Worm (Caenorhabditis elegans): ENCODE data around the gene K07E3.9.

- TF ChIP-seq ztf-23 (GFP tag; IDR thresholded peaks at IDR 0.05) (no peak), ztf-29 (GFP tag; IDR thresholded peaks at IDR 0.05) (no peak), ref-1 (GFP tag; conservative IDR thresholded peaks at IDR 0.05) (no peak), klf-2 (GFP tag; conservative IDR thresholded peaks at IDR 0.05) (no peak), flt-1 (GFP tag; IDR thresholded peaks at IDR 0.05) (no peak; the same call in 1 of the 2 replicates), T22C8.4 (GFP tag; IDR thresholded peaks at IDR 0.05) (no peak), tab-1 (GFP tag; IDR thresholded peaks at IDR 0.05) (no peak), med-1 (GFP tag; optimal IDR thresholded peaks at IDR 0.05; ENCODE audit: insufficient read depth) (no peak)
Observed at ce11 chrX:8059999-8060398, 48.0 kb upstream of the K07E3.9 start.
